Fruit fly (Drosophila melanogaster): ENCODE data around the gene RpL17.
A peak's percentile ranks its signal among the peaks of the same experiment; 100 is the strongest.

The RpL17 gene

DNA sequence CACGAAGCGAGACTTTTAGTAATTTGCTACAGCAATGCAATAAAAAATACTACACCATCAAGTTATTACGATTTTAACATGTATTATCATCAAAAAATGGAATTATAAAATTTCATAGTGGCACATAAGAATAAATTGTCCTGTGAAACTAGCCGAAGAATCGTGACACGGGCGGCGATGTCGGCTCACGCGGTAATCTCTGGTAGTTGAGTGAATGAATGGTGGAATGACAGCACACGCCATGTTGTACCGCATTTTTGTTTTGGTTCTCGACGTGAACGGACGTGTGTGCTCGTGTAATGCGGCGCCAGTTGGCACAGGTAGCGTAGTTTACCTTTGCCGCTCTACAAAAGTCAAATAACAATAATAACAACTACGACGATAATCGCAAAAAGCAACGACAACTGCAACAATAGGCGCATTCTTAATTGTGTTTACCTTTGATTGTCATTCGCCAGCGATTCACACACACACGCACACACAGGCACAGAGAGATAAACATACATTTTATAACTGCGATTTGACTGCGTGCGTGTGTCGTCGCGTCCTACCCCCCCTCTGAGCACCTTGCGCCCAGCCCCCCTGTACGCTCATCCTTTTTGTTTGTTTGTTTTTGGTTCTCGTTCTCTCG, 44.7 kb downstream of the RpL17 start, which contains the start of gene CG14441 (continued):
- TF ChIP-seq nerfin-2 (GFP tag; IDR thresholded peaks at IDR 0.05; ENCODE audit: partially characterized antibody) = peak; percentile 93
- no peak for TF ChIP-seq ems (GFP tag; optimal IDR thresholded peaks at IDR 0.05)
- peak; percentile 10 for TF ChIP-seq CG15696 (tag; optimal IDR thresholded peaks at IDR 0.05)
- TF ChIP-seq HmgD (GFP tag; optimal IDR thresholded peaks at IDR 0.05) = peak; percentile 13
- no peak for TF ChIP-seq CG4854 (GFP tag; optimal IDR thresholded peaks at IDR 0.05)
- no peak for TF ChIP-seq Neu2 (GFP tag; optimal IDR thresholded peaks at IDR 0.05; ENCODE audit: borderline replicate concordance)
- TF ChIP-seq CG18011 (GFP tag; optimal IDR thresholded peaks at IDR 0.05) = peak; percentile 0
- TF ChIP-seq CG31441 (GFP tag; IDR thresholded peaks at IDR 0.05) = peak; percentile 47; the same call in 1 of the 2 replicates
- TF ChIP-seq hth (optimal IDR thresholded peaks at IDR 0.05) = no peak
- peak; percentile 26 for TF ChIP-seq CG12155 (GFP tag; optimal IDR thresholded peaks at IDR 0.05)
- no peak for TF ChIP-seq fru (optimal IDR thresholded peaks at IDR 0.05)
- TF ChIP-seq CG31388 (GFP tag; optimal IDR thresholded peaks at IDR 0.05) = no peak
- TF ChIP-seq stc (GFP tag; IDR thresholded peaks at IDR 0.05) = no peak
- TF ChIP-seq CG7987 (GFP tag; optimal IDR thresholded peaks at IDR 0.05) = peak; percentile 25
- peak; percentile 65 for TF ChIP-seq Meics (GFP tag; optimal IDR thresholded peaks at IDR 0.05)
- no peak for TF ChIP-seq run (tag; optimal IDR thresholded peaks at IDR 0.05)
- peak; percentile 19; the same call in 1 of the 2 replicates for TF ChIP-seq NFAT (GFP tag; IDR thresholded peaks at IDR 0.05)
- peak; percentile 54 for TF ChIP-seq CG6683 (GFP tag; optimal IDR thresholded peaks at IDR 0.05)
- TF ChIP-seq ara (GFP tag; IDR thresholded peaks at IDR 0.05) = 0 out of 2 replicates have a peak, but pooled peaks have one; percentile 34
- peak; percentile 30 for TF ChIP-seq org-1 (GFP tag; optimal IDR thresholded peaks at IDR 0.05)
- no peak for TF ChIP-seq cad (GFP tag; optimal IDR thresholded peaks at IDR 0.05)
- TF ChIP-seq CoRest (tag; optimal IDR thresholded peaks at IDR 0.05) = peak; percentile 12
- TF ChIP-seq seq (GFP tag; IDR thresholded peaks at IDR 0.05) = peak; percentile 27; the same call in 1 of the 2 replicates
- no peak for TF ChIP-seq Drgx (GFP tag; IDR thresholded peaks at IDR 0.05)
- TF ChIP-seq sug (tag; optimal IDR thresholded peaks at IDR 0.05) = peak; percentile 53
- no peak for TF ChIP-seq Lhr (GFP tag; optimal IDR thresholded peaks at IDR 0.05)
- peak; percentile 42 for TF ChIP-seq CG10979 (tag; optimal IDR thresholded peaks at IDR 0.05)
- peak; percentile 62 for TF ChIP-seq HmgZ (tag; optimal IDR thresholded peaks at IDR 0.05)
- peak; percentile 19 for TF ChIP-seq ATbp (GFP tag; optimal IDR thresholded peaks at IDR 0.05)
- peak; percentile 47 for TF ChIP-seq Bteb2 (GFP tag; optimal IDR thresholded peaks at IDR 0.05)
- no peak for TF ChIP-seq slp2 (GFP tag; optimal IDR thresholded peaks at IDR 0.05)
- TF ChIP-seq dmrt99B (tag; optimal IDR thresholded peaks at IDR 0.05) = peak; percentile 56
- no peak for TF ChIP-seq Optix (GFP tag; IDR thresholded peaks at IDR 0.05)
- TF ChIP-seq crp (GFP tag; optimal IDR thresholded peaks at IDR 0.05) = no peak
- peak; percentile 31 for TF ChIP-seq CG12104 (GFP tag; optimal IDR thresholded peaks at IDR 0.05)
- TF ChIP-seq chn (GFP tag; optimal IDR thresholded peaks at IDR 0.05) = no peak
- TF ChIP-seq CG6813 (GFP tag; optimal IDR thresholded peaks at IDR 0.05) = peak; percentile 34
- no peak for TF ChIP-seq cato (GFP tag; optimal IDR thresholded peaks at IDR 0.05; ENCODE audit: borderline replicate concordance)
- TF ChIP-seq HHEX (GFP tag; optimal IDR thresholded peaks at IDR 0.05) = peak; percentile 56
- peak; percentile 55 for TF ChIP-seq lilli (GFP tag; optimal IDR thresholded peaks at IDR 0.05)
- peak; percentile 37 for TF ChIP-seq mam (GFP tag; optimal IDR thresholded peaks at IDR 0.05)
- TF ChIP-seq CG17328 (GFP tag; IDR thresholded peaks at IDR 0.05) = no peak
- TF ChIP-seq dmrt11E (tag; optimal IDR thresholded peaks at IDR 0.05) = peak; percentile 17
- no peak for TF ChIP-seq Hr78 (GFP tag; optimal IDR thresholded peaks at IDR 0.05)
- no peak for TF ChIP-seq en (GFP tag; optimal IDR thresholded peaks at IDR 0.05)
- no peak for TF ChIP-seq Doc2 (GFP tag; IDR thresholded peaks at IDR 0.05)
- peak; percentile 96 for TF ChIP-seq mld (GFP tag; IDR thresholded peaks at IDR 0.05; ENCODE audit: partially characterized antibody)
- peak; percentile 31 for TF ChIP-seq Sry-δ (GFP tag; optimal IDR thresholded peaks at IDR 0.05)
- TF ChIP-seq aop (GFP tag; IDR thresholded peaks at IDR 0.05) = no peak
- TF ChIP-seq emc (GFP tag; optimal IDR thresholded peaks at IDR 0.05) = no peak

All from whole organism, embryonic.